Worm (Caenorhabditis elegans) whole organism, late embryonic: ENCODE results near the gene col-71.

Experiments used
- F13H6.1 ChIP-seq: sonication (generic microtip); optimal IDR thresholded peaks from 2 replicates; lab custom pipeline; 2016; ENCODE audit warnings: missing genetic modification characterization, missing compliant biosample characterization
- pha-4 ChIP-seq: fragments of 150-350 bp; optimal IDR thresholded peaks from 2 replicates; lab custom pipeline; 2018; ENCODE audit warnings: missing biosample characterization, missing genetic modification reagents, missing genetic modification characterization
- tbx-2 ChIP-seq: sonication (generic microtip); optimal IDR thresholded peaks from 2 replicates; lab custom pipeline; 2016; ENCODE audit warnings: missing genetic modification characterization, missing compliant biosample characterization

DNA sequence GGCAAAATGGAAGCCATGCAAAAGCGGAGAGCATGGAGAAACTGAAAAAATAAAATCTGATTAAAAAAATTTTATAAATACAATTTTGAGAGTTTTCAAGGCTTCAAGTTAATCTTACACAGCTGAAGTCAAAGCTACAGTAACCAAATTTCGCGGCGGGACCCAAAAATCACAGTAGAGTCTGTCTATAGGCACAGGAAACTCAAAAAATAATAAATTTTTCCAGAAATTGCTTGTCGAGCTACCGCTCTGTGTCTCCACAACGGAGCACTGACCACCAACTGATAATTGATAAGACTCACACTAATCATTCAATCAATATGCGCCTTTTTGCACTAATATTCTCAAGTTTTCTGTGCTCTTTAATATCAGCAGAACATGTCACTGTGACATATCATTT lies 48.0 kb upstream of the col-71 start, which contains the start of gene W10G11.19:
- TF ChIP-seq pha-4 (tag; lab: Kevin White, UChicago): no peak
- TF ChIP-seq F13H6.1: no peak
- TF ChIP-seq tbx-2 (tag; lab: Kevin White, UChicago): no peak
